Worm (Caenorhabditis elegans) whole organism, young adult: ENCODE results near the gene M05D6.1.

Experiments used
- B0019.2 ChIP-seq: fragments of 200-800 bp; sonication (Bioruptor generic); conservative IDR thresholded peaks from 2 replicates; pipeline ENCODE4 v1.3.6; 2022; ENCODE audit warnings: missing genetic modification reagents, missing genetic modification characterization, missing compliant biosample characterization
- B0035.1 ChIP-seq: sonication (generic microtip); optimal IDR thresholded peaks from 2 replicates; lab custom pipeline; 2016; ENCODE audit warnings: missing genetic modification characterization, mild to moderate bottlenecking, missing compliant biosample characterization, missing genotype, missing genetic modification reagents
- F10E7.11 ChIP-seq: sonication (generic microtip); optimal IDR thresholded peaks from 2 replicates; lab custom pipeline; 2017; ENCODE audit warnings: mild to moderate bottlenecking, missing genetic modification characterization, moderate library complexity, missing compliant biosample characterization
- F22D6.2 ChIP-seq: sonication (generic microtip); optimal IDR thresholded peaks from 2 replicates; lab custom pipeline; 2016; ENCODE audit warnings: mild to moderate bottlenecking, missing genetic modification characterization, missing compliant biosample characterization
- F55B11.4 ChIP-seq: sonication (generic microtip); optimal IDR thresholded peaks from 2 replicates; lab custom pipeline; 2016; ENCODE audit warnings: missing compliant biosample characterization, missing genetic modification characterization, borderline replicate concordance; ENCODE audit not compliant: insufficient read depth
- F57A8.1 ChIP-seq: fragments of 200-800 bp; sonication (Bioruptor generic); optimal IDR thresholded peaks from 2 replicates; lab custom pipeline; 2018; ENCODE audit warnings: mild to moderate bottlenecking, missing genetic modification characterization, moderate library complexity, missing compliant biosample characterization
- K12H6.12 ChIP-seq: fragments of 200-800 bp; sonication (Bioruptor generic); optimal IDR thresholded peaks from 2 replicates; lab custom pipeline; 2018; ENCODE audit warnings: mild to moderate bottlenecking, missing genetic modification characterization, missing compliant biosample characterization
- Y53F4B.3 ChIP-seq: fragments of 200-800 bp; sonication (Bioruptor generic); IDR thresholded peaks from 2 replicates; pipeline ENCODE4 v1.3.6; 2022; ENCODE audit warnings: missing genetic modification reagents, missing genetic modification characterization, missing compliant biosample characterization
- Y53G8AR.9 ChIP-seq: fragments of 200-800 bp; sonication (Bioruptor generic); conservative IDR thresholded peaks from 2 replicates; pipeline ENCODE4 v1.3.6; 2022; ENCODE audit warnings: missing genetic modification reagents, missing genetic modification characterization, missing compliant biosample characterization
- Y56A3A.18 ChIP-seq: fragments of 200-800 bp; sonication (Bioruptor generic); IDR thresholded peaks from 2 replicates; pipeline ENCODE4 v1.3.6; 2022; ENCODE audit warnings: missing genetic modification reagents, missing genetic modification characterization, missing compliant biosample characterization
- ZK185.1 ChIP-seq: sonication (generic microtip); optimal IDR thresholded peaks from 2 replicates; lab custom pipeline; 2016; ENCODE audit warnings: mild to moderate bottlenecking, missing genetic modification characterization, missing compliant biosample characterization; ENCODE audit not compliant: poor library complexity, severe bottlenecking
- akir-1 ChIP-seq: fragments of 200-800 bp; sonication (Bioruptor generic); optimal IDR thresholded peaks from 2 replicates; lab custom pipeline; 2018; ENCODE audit warnings: mild to moderate bottlenecking, missing genetic modification characterization, moderate library complexity, missing compliant biosample characterization
- ama-1 ChIP-seq, 3 experiments: fragments of 150-350 bp in 1 of 3; sonication (generic microtip) in 2 of 3; optimal IDR thresholded peaks; 2 replicates each; lab custom pipeline; 2014 to 2018; ENCODE audit warnings: missing biosample characterization in 2 of 3, missing genetic modification characterization in 2 of 3, missing genetic modification reagents in 2 of 3
- ccch-3 ChIP-seq: fragments of 200-800 bp; sonication (Bioruptor generic); optimal IDR thresholded peaks from 2 replicates; lab custom pipeline; 2018; ENCODE audit warnings: mild to moderate bottlenecking, missing genetic modification characterization, missing compliant biosample characterization
- cebp-1 ChIP-seq, 2 experiments: fragments of 200-800 bp in 1 of 2; sonication (Bioruptor generic) in 1 of 2; sonication (generic microtip) in 1 of 2; IDR thresholded peaks in 1 of 2; optimal IDR thresholded peaks in 1 of 2; 2 replicates each; pipeline versions ENCODE4 v1.3.6 to Lab custom; 2017 to 2022; ENCODE audit warnings: missing compliant biosample characterization in 2 of 2, missing genetic modification characterization in 2 of 2, mild to moderate bottlenecking in 1 of 2, missing genetic modification reagents in 1 of 2, moderate library complexity in 1 of 2
- chd-7 ChIP-seq: sonication (generic microtip); optimal IDR thresholded peaks from 2 replicates; lab custom pipeline; 2016; ENCODE audit warnings: mild to moderate bottlenecking, missing genetic modification characterization, moderate library complexity, missing compliant biosample characterization
- die-1 ChIP-seq: sonication (generic microtip); optimal IDR thresholded peaks from 2 replicates; lab custom pipeline; 2016; ENCODE audit warnings: missing genotype, mild to moderate bottlenecking, missing genetic modification characterization, missing compliant biosample characterization
- dox-1 ChIP-seq: fragments of 200-800 bp; sonication (Bioruptor generic); IDR thresholded peaks from 2 replicates; pipeline ENCODE4 v1.3.6; 2022; ENCODE audit warnings: missing genetic modification reagents, missing genetic modification characterization, missing compliant biosample characterization
- egl-44 ChIP-seq: fragments of 200-800 bp; sonication (Bioruptor generic); IDR thresholded peaks from 2 replicates; pipeline ENCODE4 v1.3.6; 2022; ENCODE audit warnings: missing genetic modification reagents, missing genetic modification characterization, missing compliant biosample characterization
- him-1 ChIP-seq: sonication (generic microtip); optimal IDR thresholded peaks from 2 replicates; lab custom pipeline; 2016; ENCODE audit warnings: missing genotype, missing genetic modification reagents, missing genetic modification characterization, missing compliant biosample characterization
- hlh-12 ChIP-seq: sonication (generic microtip); optimal IDR thresholded peaks from 2 replicates; lab custom pipeline; 2016; ENCODE audit warnings: missing genetic modification characterization, missing compliant biosample characterization
- hmg-1.2 ChIP-seq: fragments of 200-800 bp; sonication (Bioruptor generic); IDR thresholded peaks from 2 replicates; pipeline ENCODE4 v1.3.6; 2022; ENCODE audit warnings: missing genetic modification reagents, missing genetic modification characterization, missing compliant biosample characterization
- hmg-20 ChIP-seq: fragments of 200-800 bp; sonication (Bioruptor generic); IDR thresholded peaks from 2 replicates; pipeline ENCODE4 v1.3.6; 2022; ENCODE audit warnings: missing genetic modification reagents, missing genetic modification characterization, missing compliant biosample characterization
- hsf-1 ChIP-seq: fragments of 200-800 bp; sonication (Bioruptor generic); IDR thresholded peaks from 2 replicates; pipeline ENCODE4 v1.3.6; 2022; ENCODE audit warnings: missing genetic modification reagents, missing genetic modification characterization, missing compliant biosample characterization
- lin-40 ChIP-seq: sonication (generic microtip); optimal IDR thresholded peaks from 2 replicates; lab custom pipeline; 2016; ENCODE audit warnings: missing genetic modification characterization, mild to moderate bottlenecking, missing compliant biosample characterization, missing genotype, missing genetic modification reagents
- lin-54 ChIP-seq: fragments of 200-800 bp; sonication (Bioruptor generic); optimal IDR thresholded peaks from 2 replicates; lab custom pipeline; 2018; ENCODE audit warnings: mild to moderate bottlenecking, missing genetic modification characterization, missing compliant biosample characterization
- madf-8 ChIP-seq: fragments of 200-800 bp; sonication (Bioruptor generic); conservative IDR thresholded peaks from 2 replicates; pipeline ENCODE4 v1.3.6; 2022; ENCODE audit warnings: missing genetic modification reagents, missing genetic modification characterization, missing compliant biosample characterization
- mcd-1 ChIP-seq: fragments of 200-800 bp; sonication (Bioruptor generic); IDR thresholded peaks from 2 replicates; pipeline ENCODE4 v1.3.6; 2022; ENCODE audit warnings: missing genetic modification reagents, missing genetic modification characterization, missing compliant biosample characterization
- mel-28 ChIP-seq: sonication (generic microtip); optimal IDR thresholded peaks from 2 replicates; lab custom pipeline; 2016; ENCODE audit warnings: borderline replicate concordance, mild to moderate bottlenecking, missing genetic modification characterization, missing compliant biosample characterization
- nfya-1 ChIP-seq: sonication (generic microtip); optimal IDR thresholded peaks from 2 replicates; lab custom pipeline; 2017; ENCODE audit warnings: antibody characterized with exemption, missing compliant biosample characterization, missing genetic modification characterization, borderline replicate concordance; ENCODE audit not compliant: insufficient read depth
- nfyb-1 ChIP-seq: fragments of 200-800 bp; sonication (Bioruptor generic); IDR thresholded peaks from 2 replicates; pipeline ENCODE4 v1.3.6; 2022; ENCODE audit warnings: missing genetic modification reagents, missing genetic modification characterization, missing compliant biosample characterization
- nhr-179 ChIP-seq: sonication (generic microtip); optimal IDR thresholded peaks from 2 replicates; lab custom pipeline; 2016; ENCODE audit warnings: mild to moderate bottlenecking, missing genetic modification characterization, missing compliant biosample characterization
- nhr-27 ChIP-seq: fragments of 200-800 bp; sonication (Bioruptor generic); optimal IDR thresholded peaks from 2 replicates; lab custom pipeline; 2018; ENCODE audit warnings: mild to moderate bottlenecking, missing genetic modification characterization, moderate library complexity, missing compliant biosample characterization
- nhr-90 ChIP-seq: sonication (generic microtip); optimal IDR thresholded peaks from 2 replicates; lab custom pipeline; 2016; ENCODE audit warnings: missing genotype, mild to moderate bottlenecking, missing genetic modification characterization, missing compliant biosample characterization
- pbrm-1 ChIP-seq: fragments of 200-800 bp; sonication (Bioruptor generic); IDR thresholded peaks from 2 replicates; pipeline ENCODE4 v1.3.6; 2022; ENCODE audit warnings: missing genetic modification reagents, missing genetic modification characterization, missing compliant biosample characterization
- pha-4 ChIP-seq: fragments of 150-350 bp; sonication (generic microtip); optimal IDR thresholded peaks from 2 replicates; lab custom pipeline; 2014; ENCODE audit warnings: missing biosample characterization, missing genetic modification reagents, missing genetic modification characterization
- rec-8 ChIP-seq, 2 experiments: sonication (generic microtip); optimal IDR thresholded peaks; 2 replicates each; lab custom pipeline; 2016; ENCODE audit warnings: mild to moderate bottlenecking in 2 of 2, missing genetic modification characterization in 2 of 2, missing genetic modification reagents in 2 of 2, missing genotype in 2 of 2, missing biosample characterization in 1 of 2, missing compliant biosample characterization in 1 of 2, moderate library complexity in 1 of 2
- rpc-1 ChIP-seq, 2 experiments: fragments of 150-350 bp in 1 of 2; sonication (generic microtip) in 1 of 2; optimal IDR thresholded peaks; 2 replicates each; lab custom pipeline; 2014 to 2018; ENCODE audit warnings: missing biosample characterization in 1 of 2, missing genetic modification characterization in 1 of 2, missing genetic modification reagents in 1 of 2, missing genotype in 1 of 2
- somi-1 ChIP-seq: fragments of 200-800 bp; sonication (Bioruptor generic); optimal IDR thresholded peaks from 2 replicates; lab custom pipeline; 2018; ENCODE audit warnings: mild to moderate bottlenecking, missing genetic modification characterization, missing compliant biosample characterization
- tbp1 ChIP-seq: fragments of 200-800 bp; sonication (Bioruptor generic); optimal IDR thresholded peaks from 2 replicates; lab custom pipeline; 2018; ENCODE audit warnings: mild to moderate bottlenecking, missing genetic modification characterization, missing compliant biosample characterization
- tbx-9 ChIP-seq: sonication (generic microtip); optimal IDR thresholded peaks from 2 replicates; lab custom pipeline; 2016; ENCODE audit warnings: borderline replicate concordance, missing genetic modification characterization, inconsistent platforms, missing compliant biosample characterization
- unc-62 ChIP-seq: fragments of 150-350 bp; optimal IDR thresholded peaks from 2 replicates; lab custom pipeline; 2014; ENCODE audit warnings: missing biosample characterization, missing genetic modification reagents, missing genetic modification characterization
- zim-3 ChIP-seq: sonication (generic microtip); optimal IDR thresholded peaks from 2 replicates; lab custom pipeline; 2017; ENCODE audit warnings: mild to moderate bottlenecking, missing genetic modification characterization, moderate library complexity, missing compliant biosample characterization
- ztf-18 ChIP-seq: sonication (generic microtip); optimal IDR thresholded peaks from 2 replicates; lab custom pipeline; 2016; ENCODE audit warnings: missing genotype, mild to moderate bottlenecking, missing genetic modification characterization, missing compliant biosample characterization

Gene M05D6.1

DNA sequence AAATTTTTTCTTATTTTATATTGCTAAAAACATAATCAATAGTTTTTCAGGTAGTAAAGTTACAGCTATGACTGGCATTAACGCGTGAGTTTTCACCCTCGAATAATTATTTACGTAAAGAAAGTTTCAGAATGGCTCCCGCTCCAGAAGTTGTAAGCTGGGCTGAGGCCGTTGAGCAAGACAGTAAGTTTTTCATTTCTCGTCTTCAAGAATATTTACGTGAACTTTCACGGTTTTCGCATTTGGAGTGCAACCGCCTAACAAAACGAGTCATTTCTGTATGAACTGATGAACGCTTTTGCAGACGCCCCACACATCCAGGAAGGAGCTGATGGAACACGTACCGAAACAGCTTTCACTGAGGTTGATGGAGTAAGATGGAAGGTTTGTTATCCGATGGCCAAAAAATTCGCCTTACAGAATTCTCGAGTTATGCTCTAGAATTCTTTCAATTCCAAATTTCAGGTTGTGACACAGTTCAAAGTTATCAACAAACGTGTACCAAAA, 32.4 kb downstream of the M05D6.1 start, which contains the start of gene eif-3.G (continued):
- TF ChIP-seq lin-54: peak; percentile 17
- TF ChIP-seq hmg-1.2 (GFP tag; lab: Robert Waterston, UW): no peak
- TF ChIP-seq rec-8 (tag; optimal IDR thresholded peaks at IDR 0.05; lab: Kevin White, UChicago): no peak
- TF ChIP-seq F10E7.11: no peak
- no peak for TF ChIP-seq ZK185.1 (tag; lab: Kevin White, UChicago)
- TF ChIP-seq mel-28 (tag; lab: Kevin White, UChicago): no peak
- TF ChIP-seq nfyb-1 (GFP tag; lab: Robert Waterston, UW): no peak
- TF ChIP-seq nhr-179 (tag; lab: Kevin White, UChicago): no peak
- TF ChIP-seq, all 124 proteins: peak for 6

- TF ChIP-seq hmg-20 (GFP tag; lab: Robert Waterston, UW) (no peak), ccch-3 (no peak), F57A8.1 (GFP tag; lab: Kevin White, UChicago) (no peak), somi-1 (GFP tag; lab: Kevin White, UChicago) (no peak), Y53F4B.3 (GFP tag; lab: Robert Waterston, UW) (no peak), Y53G8AR.9 (GFP tag; lab: Robert Waterston, UW) (no peak), ama-1 (optimal IDR thresholded peaks at IDR 0.05; lab: Kevin White, UChicago) (no peak), ama-1 (GFP tag; optimal IDR thresholded peaks at IDR 0.05; lab: Kevin White, UChicago) (no peak), F55B11.4 (tag; lab: Kevin White, UChicago) (no peak), lin-40 (tag; lab: Kevin White, UChicago) (peak; percentile 27), die-1 (tag; lab: Kevin White, UChicago) (no peak), pbrm-1 (GFP tag; lab: Robert Waterston, UW) (no peak), nhr-27 (tag; lab: Kevin White, UChicago) (no peak), hlh-12 (tag; lab: Kevin White, UChicago) (no peak), B0019.2 (GFP tag; lab: Robert Waterston, UW) (no peak), egl-44 (GFP tag; lab: Robert Waterston, UW) (no peak), nfya-1 (tag; lab: Kevin White, UChicago) (no peak), akir-1 (GFP tag; lab: Kevin White, UChicago) (no peak), tbx-9 (no peak), chd-7 (no peak), nhr-90 (tag; lab: Kevin White, UChicago) (no peak), hmg-1.2 (GFP tag; lab: Robert Waterston, UW) (peak; percentile 28; the same call in 1 of the 2 replicates), hsf-1 (GFP tag; lab: Robert Waterston, UW) (0 out of 2 replicates have a peak, but pooled peaks have one; percentile 9), rpc-1 (optimal IDR thresholded peaks at IDR 0.05; lab: Kevin White, UChicago) (no peak), rpc-1 (tag; optimal IDR thresholded peaks at IDR 0.05; lab: Kevin White, UChicago) (no peak), madf-8 (GFP tag; lab: Robert Waterston, UW) (no peak; the same call in 1 of the 2 replicates), B0035.1 (tag; lab: Kevin White, UChicago) (no peak), him-1 (no peak), K12H6.12 (tag; lab: Kevin White, UChicago) (no peak), F10E7.11 (no peak), Y56A3A.18 (GFP tag; lab: Robert Waterston, UW) (no peak), mcd-1 (GFP tag; lab: Robert Waterston, UW) (peak; percentile 49), zim-3 (tag; lab: Kevin White, UChicago) (no peak), F22D6.2 (tag; lab: Kevin White, UChicago) (no peak), cebp-1 (GFP tag; IDR thresholded peaks at IDR 0.05; lab: Robert Waterston, UW) (peak; percentile 30; the same call in 1 of the 2 replicates), cebp-1 (tag; optimal IDR thresholded peaks at IDR 0.05; lab: Kevin White, UChicago) (peak; percentile 80), mel-28 (tag; lab: Kevin White, UChicago) (no peak), ztf-18 (tag; lab: Kevin White, UChicago) (no peak), dox-1 (peak; percentile 57; the same call in 1 of the 2 replicates), rec-8 (tag; optimal IDR thresholded peaks at IDR 0.05; lab: Kevin White, UChicago) (no peak), tbp1 (GFP tag; lab: Kevin White, UChicago) (peak; percentile 38), unc-62 (no peak), pha-4 (tag; lab: Kevin White, UChicago) (no peak)
Measured at ce11 chrII:8442176-8442575, 33.0 kb downstream of the M05D6.1 start.
